Worm (Caenorhabditis elegans) whole organism, early embryonic: ENCODE results near the gene aex-3.

Experiments used
- B0310.2 ChIP-seq: sonication (generic microtip); optimal IDR thresholded peaks from 2 replicates; lab custom pipeline; 2016; ENCODE audit warnings: mild to moderate bottlenecking, missing genetic modification characterization, missing compliant biosample characterization
- F13C5.2 ChIP-seq: sonication (generic microtip); optimal IDR thresholded peaks from 2 replicates; lab custom pipeline; 2017; ENCODE audit warnings: mild to moderate bottlenecking, missing genetic modification characterization, inconsistent platforms, missing compliant biosample characterization
- aly-1 ChIP-seq: sonication (generic microtip); optimal IDR thresholded peaks from 2 replicates; lab custom pipeline; 2016; ENCODE audit warnings: missing genetic modification characterization, missing compliant biosample characterization
- ama-1 ChIP-seq: fragments of 150-350 bp; optimal IDR thresholded peaks from 2 replicates; lab custom pipeline; 2014
- ceh-13 ChIP-seq: fragments of 200-800 bp; sonication (Bioruptor generic); optimal IDR thresholded peaks from 2 replicates; lab custom pipeline; 2018; ENCODE audit warnings: mild to moderate bottlenecking, missing genetic modification characterization, missing compliant biosample characterization
- ceh-36 ChIP-seq: sonication (generic microtip); optimal IDR thresholded peaks from 2 replicates; lab custom pipeline; 2016; ENCODE audit warnings: missing genetic modification characterization, inconsistent platforms, missing compliant biosample characterization
- ets-7 ChIP-seq: sonication (generic microtip); optimal IDR thresholded peaks from 2 replicates; lab custom pipeline; 2016; ENCODE audit warnings: missing genotype, missing genetic modification characterization, missing compliant biosample characterization
- flt-1 ChIP-seq: fragments of 200-800 bp; sonication (Bioruptor generic); IDR thresholded peaks from 2 replicates; pipeline ENCODE4 v1.3.6; 2022; ENCODE audit warnings: missing genetic modification characterization, missing compliant biosample characterization
- hmbx-1 ChIP-seq: sonication (generic microtip); optimal IDR thresholded peaks from 2 replicates; lab custom pipeline; 2016; ENCODE audit warnings: mild to moderate bottlenecking, missing genetic modification characterization, missing compliant biosample characterization
- hmg-4 ChIP-seq: fragments of 200-800 bp; sonication (Bioruptor generic); optimal IDR thresholded peaks from 2 replicates; lab custom pipeline; 2018; ENCODE audit warnings: mild to moderate bottlenecking, missing genetic modification characterization, missing compliant biosample characterization
- hnd-1 ChIP-seq: sonication (generic microtip); optimal IDR thresholded peaks from 2 replicates; lab custom pipeline; 2016; ENCODE audit warnings: missing genetic modification characterization, missing compliant biosample characterization
- pes-1 ChIP-seq: fragments of 200-800 bp; sonication (Bioruptor generic); IDR thresholded peaks from 2 replicates; pipeline ENCODE4 v1.3.6; 2022; ENCODE audit warnings: missing genetic modification reagents, missing genetic modification characterization, missing compliant biosample characterization
- scrt-1 ChIP-seq: fragments of 200-800 bp; sonication (Bioruptor generic); IDR thresholded peaks from 2 replicates; pipeline ENCODE4 v1.3.6; 2022; ENCODE audit warnings: missing genetic modification characterization, missing compliant biosample characterization
- sea-1 ChIP-seq: fragments of 200-800 bp; sonication (Bioruptor generic); conservative IDR thresholded peaks from 2 replicates; pipeline ENCODE4 v1.3.6; 2022; ENCODE audit warnings: missing genetic modification characterization, missing compliant biosample characterization
- tbx-11 ChIP-seq: fragments of 200-800 bp; sonication (Bioruptor generic); IDR thresholded peaks from 2 replicates; pipeline ENCODE4 v1.3.6; 2022; ENCODE audit warnings: missing genetic modification characterization, missing compliant biosample characterization
- tbx-37 ChIP-seq: fragments of 200-800 bp; sonication (Bioruptor generic); conservative IDR thresholded peaks from 2 replicates; pipeline ENCODE4 v1.3.6; 2022; ENCODE audit warnings: missing genetic modification reagents, missing genetic modification characterization, missing compliant biosample characterization
- tra-4 ChIP-seq: sonication (generic microtip); optimal IDR thresholded peaks from 2 replicates; lab custom pipeline; 2017; ENCODE audit warnings: missing genetic modification characterization, missing compliant biosample characterization

The aex-3 gene

DNA sequence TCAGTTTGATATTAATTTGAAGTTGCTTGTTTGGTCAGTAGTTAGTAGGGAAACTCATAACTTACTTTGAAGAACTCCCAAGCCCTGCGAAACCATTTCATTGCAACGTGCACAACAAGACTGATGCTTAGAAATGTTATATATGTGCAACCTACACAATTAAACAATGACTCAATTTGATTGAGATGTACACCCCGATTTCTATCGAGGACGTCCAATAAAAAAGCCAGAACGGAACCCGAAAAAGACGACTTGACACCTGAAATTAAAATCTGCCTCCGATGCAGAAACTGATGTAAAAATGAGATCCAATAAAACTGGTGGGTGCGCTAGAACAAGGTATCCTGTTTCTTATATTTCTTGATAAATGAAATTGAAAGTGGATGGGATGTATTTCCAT, 25.3 kb upstream of the aex-3 start, which contains the start of gene T04G9.6:
TSS of gene T04G9.6 (minus strand) at position 101 of the 400 bp plus-strand sequence.
- TF ChIP-seq scrt-1 (GFP tag; lab: Robert Waterston, UW) (no peak), F13C5.2 (tag; lab: Kevin White, UChicago) (no peak), B0310.2 (tag; lab: Kevin White, UChicago) (no peak), ceh-13 (GFP tag; lab: Kevin White, UChicago) (no peak)

DNA sequence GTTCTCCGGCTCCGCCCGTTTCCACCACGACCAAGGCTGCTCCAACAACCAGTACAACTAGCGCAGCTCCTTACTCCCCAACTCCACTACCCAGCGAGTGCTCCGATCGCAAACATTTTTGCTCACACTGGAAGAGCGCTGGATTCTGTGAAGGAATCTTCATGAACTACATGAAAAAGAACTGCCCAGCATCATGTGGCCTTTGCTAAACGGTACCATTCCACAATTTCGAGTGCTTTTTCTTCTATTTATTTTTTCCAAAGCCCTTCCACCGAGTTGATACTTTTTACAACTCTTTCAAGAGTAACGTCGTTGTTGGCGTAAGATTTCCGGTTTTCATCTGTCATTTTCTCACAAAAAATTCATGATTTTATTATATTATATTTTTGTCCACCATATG, 20.5 kb upstream of the aex-3 start:
- TF ChIP-seq pes-1 (GFP tag; lab: Robert Waterston, UW) = no peak
- TF ChIP-seq B0310.2 (tag; lab: Kevin White, UChicago) = no peak
- no peak for TF ChIP-seq aly-1 (tag; lab: Kevin White, UChicago)
- no peak for TF ChIP-seq ets-7 (tag; lab: Kevin White, UChicago)
- no peak for TF ChIP-seq ama-1 (lab: Kevin White, UChicago)
- TF ChIP-seq ceh-36 = no peak
- no peak for TF ChIP-seq tbx-37 (GFP tag; lab: Robert Waterston, UW)
- no peak for TF ChIP-seq tra-4
- no peak for TF ChIP-seq scrt-1 (GFP tag; lab: Robert Waterston, UW)
- TF ChIP-seq F13C5.2 (tag; lab: Kevin White, UChicago) = no peak
- no peak for TF ChIP-seq sea-1 (GFP tag; lab: Robert Waterston, UW)
- no peak for TF ChIP-seq hmbx-1 (tag; lab: Kevin White, UChicago)
- no peak for TF ChIP-seq hnd-1 (tag; lab: Kevin White, UChicago)
- no peak for TF ChIP-seq tbx-11
- no peak for TF ChIP-seq hmg-4 (GFP tag; lab: Kevin White, UChicago)
- no peak for TF ChIP-seq flt-1 (GFP tag; lab: Robert Waterston, UW)
- TF ChIP-seq ceh-13 (GFP tag; lab: Kevin White, UChicago) = no peak

DNA sequence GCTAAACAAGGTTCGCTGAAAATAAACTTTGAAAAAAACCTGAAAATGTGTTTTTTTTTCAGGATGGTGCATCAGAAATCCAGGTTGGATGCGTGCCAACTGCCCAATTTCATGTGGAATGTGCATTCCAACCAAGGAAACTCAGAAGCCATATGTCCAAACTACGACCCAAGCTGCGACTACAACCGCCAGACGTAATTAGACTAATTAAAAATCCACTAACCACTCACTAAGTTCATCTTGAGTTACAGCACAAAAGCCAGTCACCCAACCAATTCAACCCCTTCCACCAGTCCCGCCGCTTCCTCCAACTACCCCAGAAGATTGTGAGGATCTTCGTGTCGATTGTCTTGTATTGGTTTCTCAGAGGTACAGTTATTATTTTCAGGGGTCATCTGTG, 19.7 kb upstream of the aex-3 start:
- no peak for TF ChIP-seq F13C5.2 (tag; lab: Kevin White, UChicago)
- no peak for TF ChIP-seq ama-1 (lab: Kevin White, UChicago)
- TF ChIP-seq flt-1 (GFP tag; lab: Robert Waterston, UW) = no peak
- TF ChIP-seq B0310.2 (tag; lab: Kevin White, UChicago) = no peak
- TF ChIP-seq pes-1 (GFP tag; lab: Robert Waterston, UW) = no peak
- TF ChIP-seq aly-1 (tag; lab: Kevin White, UChicago) = no peak
- no peak for TF ChIP-seq hmg-4 (GFP tag; lab: Kevin White, UChicago)
- TF ChIP-seq ets-7 (tag; lab: Kevin White, UChicago) = no peak
- TF ChIP-seq sea-1 (GFP tag; lab: Robert Waterston, UW) = no peak

DNA sequence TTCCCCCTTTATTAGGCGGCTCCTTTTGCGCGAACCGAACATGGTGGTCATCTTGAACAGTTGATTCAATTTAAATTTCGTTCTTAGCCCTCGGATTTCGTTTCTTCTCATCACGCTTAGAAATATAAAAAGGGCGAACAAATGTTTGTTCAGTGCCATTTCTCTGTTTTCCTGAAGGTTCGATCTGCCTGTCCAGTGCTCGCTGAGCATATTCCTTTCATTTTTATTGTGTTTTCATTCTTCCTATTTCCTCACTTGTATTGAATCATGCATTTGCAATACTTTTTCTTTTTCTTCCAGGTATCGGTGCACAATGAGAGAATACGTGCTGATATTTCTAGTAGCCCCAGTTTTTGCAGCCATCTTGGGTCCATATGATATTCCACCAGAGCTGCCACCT, 17.9 kb upstream of the aex-3 start, which contains the start of gene nas-15:
TSS of gene nas-15 (plus strand) at position 301 of the 400 bp plus-strand sequence.
- TF ChIP-seq F13C5.2 (tag; lab: Kevin White, UChicago) (no peak), ama-1 (lab: Kevin White, UChicago) (no peak), tbx-37 (GFP tag; lab: Robert Waterston, UW) (no peak), tbx-11 (no peak), ceh-13 (GFP tag; lab: Kevin White, UChicago) (no peak), sea-1 (GFP tag; lab: Robert Waterston, UW) (no peak), tra-4 (no peak), B0310.2 (tag; lab: Kevin White, UChicago) (no peak)

DNA sequence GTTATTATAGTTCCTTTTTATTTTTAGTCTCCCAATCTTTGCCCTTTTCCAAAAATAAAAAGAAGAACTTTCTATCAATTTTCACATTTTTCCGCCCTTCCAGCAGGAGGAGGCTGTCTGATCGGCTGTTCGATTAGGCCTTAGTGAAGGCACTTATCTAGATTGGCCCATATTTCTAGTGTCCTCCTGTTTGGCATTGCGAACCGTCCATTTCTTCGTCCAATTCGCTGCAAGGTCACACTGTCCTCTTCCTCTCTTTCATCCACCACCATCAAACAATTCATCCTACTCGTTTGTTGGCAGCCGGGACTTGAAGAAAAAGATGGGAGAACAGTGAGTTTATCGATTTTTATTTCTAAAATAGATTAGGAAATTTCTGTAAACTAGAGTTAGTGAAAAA, 12.7 kb upstream of the aex-3 start, which contains the start of gene T04G9.4:
TSS of gene T04G9.4 (plus strand) at position 293 of the 400 bp plus-strand sequence.
- no peak for TF ChIP-seq ama-1 (lab: Kevin White, UChicago)
- no peak for TF ChIP-seq ceh-36
- no peak for TF ChIP-seq B0310.2 (tag; lab: Kevin White, UChicago)
- no peak for TF ChIP-seq hnd-1 (tag; lab: Kevin White, UChicago)
- no peak for TF ChIP-seq aly-1 (tag; lab: Kevin White, UChicago)
- no peak for TF ChIP-seq ceh-13 (GFP tag; lab: Kevin White, UChicago)
- no peak for TF ChIP-seq ets-7 (tag; lab: Kevin White, UChicago)
- TF ChIP-seq tbx-37 (GFP tag; lab: Robert Waterston, UW) = no peak
- TF ChIP-seq tra-4 = no peak
- TF ChIP-seq scrt-1 (GFP tag; lab: Robert Waterston, UW) = no peak
- no peak for TF ChIP-seq hmbx-1 (tag; lab: Kevin White, UChicago)
- no peak for TF ChIP-seq hmg-4 (GFP tag; lab: Kevin White, UChicago)
- TF ChIP-seq flt-1 (GFP tag; lab: Robert Waterston, UW) = no peak
- no peak for TF ChIP-seq pes-1 (GFP tag; lab: Robert Waterston, UW)
- TF ChIP-seq tbx-11 = no peak
- TF ChIP-seq sea-1 (GFP tag; lab: Robert Waterston, UW) = no peak
- no peak for TF ChIP-seq F13C5.2 (tag; lab: Kevin White, UChicago)

DNA sequence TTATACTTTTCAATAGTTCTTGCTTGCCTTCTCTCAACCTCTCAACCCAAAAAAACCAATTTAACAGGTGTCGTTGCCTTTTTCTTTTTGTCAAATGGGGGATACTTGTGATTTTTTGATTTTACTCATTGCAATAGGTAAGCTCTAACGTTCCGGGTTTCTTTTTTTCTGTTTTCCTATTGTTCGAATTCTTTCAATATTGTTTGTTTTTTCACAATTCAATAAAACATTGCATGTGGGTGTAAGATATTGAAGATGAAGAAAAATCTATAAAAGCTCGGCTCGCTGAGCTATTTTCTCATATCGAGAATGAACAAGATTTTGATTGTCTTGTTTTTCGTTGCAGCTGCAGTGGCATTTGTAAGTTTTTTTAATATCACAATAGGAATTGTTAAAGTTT, 11.0 kb upstream of the aex-3 start, which contains the start of gene T04G9.7:
TSS of gene T04G9.7 (plus strand) at position 301 of the 400 bp plus-strand sequence.
- TF ChIP-seq hmbx-1 (tag; lab: Kevin White, UChicago) = no peak
- no peak for TF ChIP-seq tbx-11
- TF ChIP-seq ceh-13 (GFP tag; lab: Kevin White, UChicago) = no peak
- no peak for TF ChIP-seq tra-4
- no peak for TF ChIP-seq hmg-4 (GFP tag; lab: Kevin White, UChicago)
- TF ChIP-seq flt-1 (GFP tag; lab: Robert Waterston, UW) = no peak
- TF ChIP-seq B0310.2 (tag; lab: Kevin White, UChicago) = no peak
- TF ChIP-seq aly-1 (tag; lab: Kevin White, UChicago) = no peak
- TF ChIP-seq pes-1 (GFP tag; lab: Robert Waterston, UW) = no peak
- no peak for TF ChIP-seq ets-7 (tag; lab: Kevin White, UChicago)
- no peak for TF ChIP-seq F13C5.2 (tag; lab: Kevin White, UChicago)
- TF ChIP-seq ceh-36 = no peak
- TF ChIP-seq hnd-1 (tag; lab: Kevin White, UChicago) = no peak
- no peak for TF ChIP-seq sea-1 (GFP tag; lab: Robert Waterston, UW)
- TF ChIP-seq ama-1 (lab: Kevin White, UChicago) = no peak
- TF ChIP-seq tbx-37 (GFP tag; lab: Robert Waterston, UW) = no peak

DNA sequence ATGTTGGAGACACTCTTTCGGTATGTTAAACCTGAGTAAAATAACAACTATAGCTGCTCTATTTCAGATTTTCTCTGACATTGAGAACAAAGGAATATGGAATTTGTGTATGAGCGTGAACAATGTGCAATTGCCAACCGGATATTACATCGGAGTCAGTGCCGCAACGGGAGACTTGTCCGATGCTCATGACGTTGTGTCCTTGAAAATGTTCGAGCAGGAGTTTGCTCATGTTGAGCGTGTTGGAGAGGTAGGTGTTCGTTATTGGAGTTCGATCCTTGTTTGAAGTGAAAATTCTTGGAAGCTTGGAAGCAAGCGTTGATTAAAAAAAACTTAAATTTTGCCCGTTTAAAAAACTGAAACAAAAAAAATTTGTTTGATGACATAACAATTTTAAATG, 10.0 kb upstream of the aex-3 start:
- TF ChIP-seq hmg-4 (GFP tag; lab: Kevin White, UChicago) (no peak), ceh-13 (GFP tag; lab: Kevin White, UChicago) (no peak), ets-7 (tag; lab: Kevin White, UChicago) (no peak), tra-4 (no peak), ceh-36 (no peak), pes-1 (GFP tag; lab: Robert Waterston, UW) (no peak), B0310.2 (tag; lab: Kevin White, UChicago) (no peak), flt-1 (GFP tag; lab: Robert Waterston, UW) (no peak), sea-1 (GFP tag; lab: Robert Waterston, UW) (no peak), ama-1 (lab: Kevin White, UChicago) (no peak), hnd-1 (tag; lab: Kevin White, UChicago) (no peak), tbx-11 (no peak), tbx-37 (GFP tag; lab: Robert Waterston, UW) (no peak), hmbx-1 (tag; lab: Kevin White, UChicago) (no peak), F13C5.2 (tag; lab: Kevin White, UChicago) (no peak), scrt-1 (GFP tag; lab: Robert Waterston, UW) (no peak), aly-1 (tag; lab: Kevin White, UChicago) (no peak)
